Fruit fly (Drosophila melanogaster): ENCODE data around the gene Invadolysin.

The Invadolysin gene

DNA sequence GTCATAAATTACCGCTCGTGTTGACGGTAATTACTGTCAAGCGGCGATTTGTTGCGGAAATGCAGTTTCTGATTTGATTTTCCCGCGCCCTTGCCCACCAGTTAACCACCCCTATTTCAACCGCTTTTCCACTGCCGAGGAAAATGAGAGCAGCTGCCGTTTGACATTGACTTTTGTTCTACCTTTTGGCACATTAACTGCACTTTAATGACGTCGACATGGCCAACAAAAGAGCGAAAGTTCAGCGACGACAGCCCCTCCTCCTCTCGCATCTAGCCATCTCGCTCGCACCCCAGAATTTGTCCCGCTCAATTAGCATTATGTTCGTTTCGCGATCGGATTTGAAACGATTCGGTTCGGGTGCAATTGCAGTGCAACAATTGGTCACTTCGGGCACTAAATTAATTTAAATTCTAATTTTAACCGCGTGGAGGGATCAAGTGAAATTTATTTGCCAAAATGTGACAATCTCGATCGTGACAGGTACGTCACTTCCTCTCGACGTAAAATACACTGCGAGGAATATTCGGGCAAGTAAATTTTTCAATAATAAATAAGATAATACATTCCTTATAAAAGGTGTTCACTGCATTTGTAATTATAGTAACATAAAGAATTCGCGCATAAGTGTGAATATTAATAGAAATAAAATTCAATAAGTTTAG, 33.2 kb upstream of the Invadolysin start:
- no peak for TF ChIP-seq CG5204 (GFP tag; optimal IDR thresholded peaks at IDR 0.05)
- peak; percentile 50 for TF ChIP-seq pad (GFP tag; optimal IDR thresholded peaks at IDR 0.05)
- TF ChIP-seq CG7045 (GFP tag; optimal IDR thresholded peaks at IDR 0.05), result peak; percentile 40
- TF ChIP-seq CG12768 (GFP tag; optimal IDR thresholded peaks at IDR 0.05), result peak; percentile 48
- TF ChIP-seq kay (GFP tag; ENCODE audit: borderline replicate concordance), result peak; percentile 91
- TF ChIP-seq cnc (optimal IDR thresholded peaks at IDR 0.05), result no peak
- TF ChIP-seq CG14711 (tag; optimal IDR thresholded peaks at IDR 0.05), result peak; percentile 44

DNA sequence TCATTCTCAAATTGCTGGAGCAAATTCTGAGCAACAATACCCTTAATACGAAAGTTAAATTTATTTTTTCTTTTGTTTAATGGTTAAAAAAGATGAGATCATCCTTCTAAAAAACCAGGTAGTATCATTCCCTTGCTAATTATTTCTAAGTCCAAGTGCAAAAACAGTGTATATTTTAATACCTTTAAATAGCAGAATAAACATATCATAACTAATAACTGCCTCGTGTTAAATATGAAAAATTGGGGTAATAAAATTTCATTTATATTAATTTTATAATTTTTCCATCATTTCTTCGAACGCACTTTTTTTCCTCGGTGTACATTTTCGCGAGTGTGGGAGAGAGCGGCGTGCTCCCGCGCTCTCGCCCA, 32.7 kb upstream of the Invadolysin start:
- peak; percentile 14 for TF ChIP-seq CG33017 (tag; optimal IDR thresholded peaks at IDR 0.05)
- TF ChIP-seq pad (GFP tag; optimal IDR thresholded peaks at IDR 0.05), result no peak
- no peak for TF ChIP-seq tj (GFP tag; optimal IDR thresholded peaks at IDR 0.05)
- no peak for TF ChIP-seq cic (GFP tag; optimal IDR thresholded peaks at IDR 0.05)
- TF ChIP-seq bab1 (GFP tag; optimal IDR thresholded peaks at IDR 0.05), result no peak
- peak; percentile 76 for TF ChIP-seq CG11617 (GFP tag; optimal IDR thresholded peaks at IDR 0.05)
- no peak for TF ChIP-seq Hr96 (GFP tag; optimal IDR thresholded peaks at IDR 0.05)
- peak; percentile 47 for TF ChIP-seq CG7101 (tag; optimal IDR thresholded peaks at IDR 0.05)
- no peak for TF ChIP-seq ovo (GFP tag; optimal IDR thresholded peaks at IDR 0.05)
- TF ChIP-seq CG14711 (tag; optimal IDR thresholded peaks at IDR 0.05), result peak; percentile 8
- peak; percentile 26 for TF ChIP-seq CG7045 (GFP tag; optimal IDR thresholded peaks at IDR 0.05)
- TF ChIP-seq Crg-1 (GFP tag; optimal IDR thresholded peaks at IDR 0.05), result no peak
- TF ChIP-seq cnc (optimal IDR thresholded peaks at IDR 0.05), result no peak
- no peak for TF ChIP-seq CG1620 (GFP tag; optimal IDR thresholded peaks at IDR 0.05)
- peak; percentile 4 for TF ChIP-seq toe (GFP tag; optimal IDR thresholded peaks at IDR 0.05)
- no peak for TF ChIP-seq Mnt (GFP tag; optimal IDR thresholded peaks at IDR 0.05)
- TF ChIP-seq kay (GFP tag; ENCODE audit: borderline replicate concordance), result no peak

DNA sequence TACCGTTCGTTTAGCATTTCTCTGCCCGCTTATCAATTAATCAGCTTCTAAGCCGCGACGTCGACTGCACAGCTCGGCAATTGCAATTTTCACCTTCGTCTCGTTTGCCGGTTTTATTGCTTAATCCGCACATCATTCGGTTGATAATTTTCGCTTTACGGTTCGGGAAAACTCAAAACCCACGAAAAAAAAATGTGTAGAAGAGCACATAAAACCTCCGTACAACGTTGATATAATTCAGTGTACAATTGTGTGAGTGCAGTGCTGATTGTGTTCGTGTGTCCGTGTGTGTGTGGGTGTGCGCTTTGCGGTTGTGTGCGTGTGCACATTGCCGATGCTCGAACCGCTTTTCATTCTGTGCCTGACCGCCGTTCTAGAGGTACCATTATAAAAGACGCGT, 32.3 kb upstream of the Invadolysin start, which contains the start of gene CAH7:
Gene CAH7, plus strand, starts transcription at position 43 of the 400 bp plus-strand sequence.
- peak; percentile 92 for TF ChIP-seq tj (GFP tag; optimal IDR thresholded peaks at IDR 0.05)
- TF ChIP-seq ovo (GFP tag; optimal IDR thresholded peaks at IDR 0.05), result peak; percentile 33
- TF ChIP-seq CG1620 (GFP tag; optimal IDR thresholded peaks at IDR 0.05), result no peak
- TF ChIP-seq cic (GFP tag; optimal IDR thresholded peaks at IDR 0.05), result peak; percentile 52
- peak; percentile 17 for TF ChIP-seq Mnt (GFP tag; optimal IDR thresholded peaks at IDR 0.05)
- TF ChIP-seq CG11617 (GFP tag; optimal IDR thresholded peaks at IDR 0.05), result no peak

- TF ChIP-seq CG12768 (GFP tag; optimal IDR thresholded peaks at IDR 0.05) (no peak), tj (GFP tag; optimal IDR thresholded peaks at IDR 0.05) (peak; percentile 33), cic (GFP tag; optimal IDR thresholded peaks at IDR 0.05) (peak; percentile 29)
These were observed 30.7 kb upstream of the Invadolysin start for dm6 chr3R:10113746-10114145.

DNA sequence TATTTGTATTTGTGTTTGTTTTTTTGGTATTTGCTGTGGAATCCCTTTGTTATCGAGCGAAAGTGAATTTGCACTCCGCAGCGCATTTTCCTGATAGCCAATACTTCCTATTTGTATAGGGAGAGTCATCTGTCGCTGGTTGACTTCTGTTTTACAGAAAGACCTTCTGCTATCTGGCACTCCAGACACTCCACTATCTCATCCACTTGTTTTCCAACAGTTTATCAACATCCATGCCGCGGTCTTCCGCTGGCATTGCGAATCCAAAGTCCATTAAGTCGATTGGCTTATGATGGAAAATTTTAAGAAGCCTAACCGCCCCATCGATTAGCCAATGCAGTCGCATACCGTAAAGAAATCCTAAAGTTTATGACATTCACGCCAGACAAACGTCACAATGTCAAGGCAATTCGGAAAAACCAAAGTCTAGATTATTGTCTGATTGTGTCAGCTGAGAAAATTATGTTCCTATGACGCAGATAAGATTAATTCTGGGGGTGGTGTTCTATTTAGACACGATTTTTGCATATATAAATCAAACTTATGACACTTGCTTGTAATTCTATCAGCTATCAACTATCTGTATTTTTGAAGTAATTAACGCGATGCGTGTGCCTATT, 29.4 kb upstream of the Invadolysin start:
- TF ChIP-seq toe (GFP tag; optimal IDR thresholded peaks at IDR 0.05), result no peak
- no peak for TF ChIP-seq cic (GFP tag; optimal IDR thresholded peaks at IDR 0.05)
- no peak for TF ChIP-seq cnc (optimal IDR thresholded peaks at IDR 0.05)
- TF ChIP-seq Crg-1 (GFP tag; optimal IDR thresholded peaks at IDR 0.05), result peak; percentile 4
- peak; percentile 6 for TF ChIP-seq CG12768 (GFP tag; optimal IDR thresholded peaks at IDR 0.05)
- no peak for TF ChIP-seq CG1620 (GFP tag; optimal IDR thresholded peaks at IDR 0.05)

- TF ChIP-seq tj (GFP tag; optimal IDR thresholded peaks at IDR 0.05), result peak; percentile 96
- TF ChIP-seq bab1 (GFP tag; optimal IDR thresholded peaks at IDR 0.05), result no peak
- no peak for TF ChIP-seq CG33017 (tag; optimal IDR thresholded peaks at IDR 0.05)
These were observed 28.7 kb upstream of the Invadolysin start for dm6 chr3R:10115797-10116196.

DNA sequence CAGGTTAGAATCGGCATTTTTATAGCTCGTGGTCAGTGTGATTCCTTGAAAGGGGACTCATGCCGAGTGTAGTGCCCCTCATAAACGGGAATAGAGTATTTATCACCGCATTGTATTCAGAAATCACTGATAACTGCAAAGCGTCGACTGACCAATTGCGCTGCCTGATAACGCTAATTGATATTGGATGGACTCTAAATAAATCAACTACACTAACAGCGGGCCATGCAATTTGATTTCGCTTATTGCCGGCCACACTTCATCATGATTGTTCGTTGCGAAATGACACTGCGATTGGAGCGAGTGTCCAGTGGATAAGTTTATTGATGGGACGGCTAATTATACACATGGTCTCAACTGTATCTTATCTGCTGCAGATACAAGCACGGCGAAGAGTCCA, 24.9 kb upstream of the Invadolysin start:
- TF ChIP-seq toe (GFP tag; optimal IDR thresholded peaks at IDR 0.05) (no peak), CG7101 (tag; optimal IDR thresholded peaks at IDR 0.05) (peak; percentile 3), CG5204 (GFP tag; optimal IDR thresholded peaks at IDR 0.05) (no peak), CG33017 (tag; optimal IDR thresholded peaks at IDR 0.05) (no peak), CG14711 (tag; optimal IDR thresholded peaks at IDR 0.05) (no peak), pad (GFP tag; optimal IDR thresholded peaks at IDR 0.05) (peak; percentile 40), CG1620 (GFP tag; optimal IDR thresholded peaks at IDR 0.05) (no peak), cnc (optimal IDR thresholded peaks at IDR 0.05) (no peak), Mnt (GFP tag; optimal IDR thresholded peaks at IDR 0.05) (peak; percentile 45), kay (GFP tag; ENCODE audit: borderline replicate concordance) (peak; percentile 86), Clk (GFP tag; optimal IDR thresholded peaks at IDR 0.05) (no peak), bab1 (GFP tag; optimal IDR thresholded peaks at IDR 0.05) (no peak), ovo (GFP tag; optimal IDR thresholded peaks at IDR 0.05) (no peak), CG11617 (GFP tag; optimal IDR thresholded peaks at IDR 0.05) (no peak), CG12768 (GFP tag; optimal IDR thresholded peaks at IDR 0.05) (peak; percentile 70), Hr96 (GFP tag; optimal IDR thresholded peaks at IDR 0.05) (no peak), CG7045 (GFP tag; optimal IDR thresholded peaks at IDR 0.05) (peak; percentile 31), tj (GFP tag; optimal IDR thresholded peaks at IDR 0.05) (no peak), cic (GFP tag; optimal IDR thresholded peaks at IDR 0.05) (peak; percentile 86), Crg-1 (GFP tag; optimal IDR thresholded peaks at IDR 0.05) (no peak)
